Fruit fly (Drosophila melanogaster): ENCODE measurements around the gene CG7488.

The CG7488 gene

DNA sequence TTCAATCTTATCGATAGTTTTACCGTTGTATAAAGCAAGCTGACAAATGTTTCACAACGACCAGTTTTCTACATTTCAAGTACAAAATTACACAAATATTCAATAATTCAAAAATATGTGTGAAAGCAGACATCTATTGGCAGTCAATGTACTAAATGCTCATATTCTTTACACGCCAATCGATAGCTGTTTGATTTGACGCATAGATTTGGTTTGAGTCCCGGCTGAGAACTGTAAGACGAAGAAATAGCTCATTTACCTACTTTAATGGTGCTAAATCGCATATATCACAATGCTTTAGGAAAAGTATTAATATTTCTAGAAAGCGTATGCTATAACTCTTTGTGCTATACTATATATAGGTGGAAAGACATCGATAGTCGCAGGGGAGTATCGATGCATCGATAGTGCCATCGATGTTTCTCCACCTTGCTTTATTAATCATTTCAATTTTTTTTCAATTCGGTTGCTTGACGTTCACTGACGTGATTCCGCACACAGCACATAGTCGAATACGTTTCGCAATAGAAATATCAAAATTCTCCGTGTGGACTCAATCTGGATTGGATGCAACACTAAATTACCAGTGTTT lies 14.7 kb upstream of the CG7488 start, which contains the start of gene Paip2:
Paip2 (plus strand) TSS at position 165 of the 592 bp plus-strand sequence.
- peak; percentile 23 for TF ChIP-seq dmrt11E (tag; optimal IDR thresholded peaks at IDR 0.05)
- TF ChIP-seq Ada2b (GFP tag; IDR thresholded peaks at IDR 0.05), result no peak
- TF ChIP-seq tll (GFP tag; optimal IDR thresholded peaks at IDR 0.05), result peak; percentile 2 to 56
- peak; percentile 82 for TF ChIP-seq Dref (GFP tag; IDR thresholded peaks at IDR 0.05)
- no peak for TF ChIP-seq CG8281 (tag; optimal IDR thresholded peaks at IDR 0.05)
- TF ChIP-seq Dad (GFP tag; optimal IDR thresholded peaks at IDR 0.05), result peak; percentile 35
- no peak for TF ChIP-seq ase (GFP tag; IDR thresholded peaks at IDR 0.05)
- no peak for TF ChIP-seq Sox100B (GFP tag; optimal IDR thresholded peaks at IDR 0.05)
- TF ChIP-seq CG43689 (GFP tag; IDR thresholded peaks at IDR 0.05), result no peak
- TF ChIP-seq Spps (tag; optimal IDR thresholded peaks at IDR 0.05), result no peak
- no peak for TF ChIP-seq en (GFP tag; optimal IDR thresholded peaks at IDR 0.05)
- TF ChIP-seq scrt (GFP tag; optimal IDR thresholded peaks at IDR 0.05), result no peak
- TF ChIP-seq CG12769 (tag; optimal IDR thresholded peaks at IDR 0.05), result peak; percentile 24
- no peak for TF ChIP-seq Side (GFP tag; optimal IDR thresholded peaks at IDR 0.05)
- TF ChIP-seq CG14014 (GFP tag; IDR thresholded peaks at IDR 0.05), result no peak; the same call in 1 of the 2 replicates
- TF ChIP-seq wdn (GFP tag; IDR thresholded peaks at IDR 0.05), result no peak
- no peak for TF ChIP-seq fd96Cb (tag; optimal IDR thresholded peaks at IDR 0.05)
- peak; percentile 9 for TF ChIP-seq CG7786 (GFP tag; optimal IDR thresholded peaks at IDR 0.05)
- TF ChIP-seq pan (optimal IDR thresholded peaks at IDR 0.05), result no peak
- no peak for TF ChIP-seq pan (GFP tag; optimal IDR thresholded peaks at IDR 0.05 in 1 of 2, IDR thresholded peaks at IDR 0.05 in 1 of 2)
- peak; percentile 98 for TF ChIP-seq inv (GFP tag; IDR thresholded peaks at IDR 0.05; ENCODE audit: partially characterized antibody)
- no peak for TF ChIP-seq stc (GFP tag; IDR thresholded peaks at IDR 0.05)
- no peak for TF ChIP-seq Atf-2 (GFP tag; optimal IDR thresholded peaks at IDR 0.05)
- TF ChIP-seq CG11247 (GFP tag; IDR thresholded peaks at IDR 0.05), result no peak
- TF ChIP-seq HLH54F (GFP tag; optimal IDR thresholded peaks at IDR 0.05), result no peak
- no peak for TF ChIP-seq h (optimal IDR thresholded peaks at IDR 0.05)
- TF ChIP-seq mirr (GFP tag; optimal IDR thresholded peaks at IDR 0.05), result no peak
- peak; percentile 99 for TF ChIP-seq chinmo (GFP tag; IDR thresholded peaks at IDR 0.05; ENCODE audit: partially characterized antibody)
- TF ChIP-seq CG6175 (GFP tag; IDR thresholded peaks at IDR 0.05), result no peak
- TF ChIP-seq CG3163 (GFP tag; optimal IDR thresholded peaks at IDR 0.05), result peak; percentile 11
- no peak for TF ChIP-seq CG1602 (GFP tag; optimal IDR thresholded peaks at IDR 0.05)
- TF ChIP-seq ssp (GFP tag; IDR thresholded peaks at IDR 0.05), result no peak
- peak; percentile 95 for TF ChIP-seq amos (GFP tag; IDR thresholded peaks at IDR 0.05; ENCODE audit: partially characterized antibody)
- peak; percentile 67 for TF ChIP-seq CoRest (tag; optimal IDR thresholded peaks at IDR 0.05)
- TF ChIP-seq CG7556 (GFP tag; optimal IDR thresholded peaks at IDR 0.05), result no peak
- no peak for TF ChIP-seq Dip2 (GFP tag; IDR thresholded peaks at IDR 0.05)
- no peak for TF ChIP-seq aop (GFP tag; IDR thresholded peaks at IDR 0.05)
- TF ChIP-seq CG15011 (GFP tag; optimal IDR thresholded peaks at IDR 0.05), result no peak
- peak; percentile 58 for TF ChIP-seq CG32772 (GFP tag; IDR thresholded peaks at IDR 0.05)
- no peak for TF ChIP-seq Meics (GFP tag; optimal IDR thresholded peaks at IDR 0.05)
- no peak for TF ChIP-seq MTF-1 (GFP tag; optimal IDR thresholded peaks at IDR 0.05; ENCODE audit: borderline replicate concordance)
- TF ChIP-seq Ets65A (GFP tag), result peak; percentile 92
- no peak for TF ChIP-seq lilli (GFP tag; optimal IDR thresholded peaks at IDR 0.05)
- peak; percentile 63 for TF ChIP-seq Myb (GFP tag; optimal IDR thresholded peaks at IDR 0.05)
- no peak for TF ChIP-seq tup (GFP tag; optimal IDR thresholded peaks at IDR 0.05)
- no peak for TF ChIP-seq Hey (tag; optimal IDR thresholded peaks at IDR 0.05)
- no peak for TF ChIP-seq fu2 (GFP tag; optimal IDR thresholded peaks at IDR 0.05)
- no peak for TF ChIP-seq CG10462 (GFP tag; optimal IDR thresholded peaks at IDR 0.05)
- TF ChIP-seq cad (GFP tag; optimal IDR thresholded peaks at IDR 0.05), result no peak
- peak; percentile 66 for TF ChIP-seq CG8478 (optimal IDR thresholded peaks at IDR 0.05)
- no peak for TF ChIP-seq ro (GFP tag; IDR thresholded peaks at IDR 0.05)
- TF ChIP-seq CG9215 (GFP tag; IDR thresholded peaks at IDR 0.05), result no peak

Data from whole organism, embryonic.